Worm (Caenorhabditis elegans) whole organism, L2 larva: Measurements from ENCODE around the gene srlf-2.

Experiments used
- ama-1 ChIP-seq: fragments of 150-350 bp; optimal IDR thresholded peaks from 2 replicates; lab custom pipeline; 2018; ENCODE audit warnings: inconsistent platforms
- lin-13 ChIP-seq: fragments of 150-350 bp; optimal IDR thresholded peaks from 2 replicates; lab custom pipeline; 2014; ENCODE audit warnings: missing biosample characterization, missing genetic modification reagents, missing genetic modification characterization

DNA sequence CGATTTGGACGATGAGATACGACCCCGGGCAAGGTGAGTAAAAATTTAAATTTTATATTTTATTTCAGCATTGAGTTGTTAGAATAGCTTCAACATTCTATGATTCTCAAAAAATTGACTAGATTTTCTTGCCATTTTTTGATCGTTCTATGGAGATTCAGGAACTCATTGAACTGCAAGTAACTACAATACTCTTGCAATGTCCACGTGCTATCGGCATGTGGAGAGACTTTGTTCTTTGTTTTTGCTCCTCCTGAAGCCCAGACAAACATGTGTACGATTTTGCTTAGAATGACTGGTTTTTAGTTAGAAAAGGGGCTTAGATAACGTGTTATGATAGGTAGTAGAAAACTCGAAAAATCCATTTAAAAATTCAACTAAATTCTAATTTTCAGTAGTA is 45.9 kb downstream of the srlf-2 start:
- TF ChIP-seq ama-1 (peak; percentile 45), lin-13 (GFP tag; lab: Kevin White, UChicago) (no peak)
